Worm (Caenorhabditis elegans) whole organism, L4 larva: Measurements from ENCODE around the gene cdh-7.

ENCODE experiments used
- F44E2.7 ChIP-seq: fragments of 200-800 bp; sonication (Bioruptor generic); IDR thresholded peaks from 2 replicates; pipeline ENCODE4 v2.1.2; 2022; ENCODE audit warnings: missing genetic modification characterization, missing compliant biosample characterization
- egl-43 ChIP-seq: fragments of 200-800 bp; sonication (Bioruptor generic); IDR thresholded peaks from 2 replicates; pipeline ENCODE4 v1.3.6; 2022; ENCODE audit warnings: missing genetic modification reagents, missing genetic modification characterization, missing compliant biosample characterization
- lir-3 ChIP-seq: sonication (generic microtip); optimal IDR thresholded peaks from 2 replicates; lab custom pipeline; 2016; ENCODE audit warnings: mild to moderate bottlenecking, missing genetic modification characterization, missing compliant biosample characterization
- mes-2 ChIP-seq: sonication (generic microtip); optimal IDR thresholded peaks from 2 replicates; lab custom pipeline; 2016; ENCODE audit warnings: missing genotype, mild to moderate bottlenecking, missing genetic modification characterization, missing compliant biosample characterization; ENCODE audit not compliant: poor library complexity, severe bottlenecking
- nhr-102 ChIP-seq: sonication (generic microtip); optimal IDR thresholded peaks from 2 replicates; lab custom pipeline; 2016; ENCODE audit warnings: mild to moderate bottlenecking, missing genetic modification characterization, moderate library complexity, missing compliant biosample characterization
- nhr-25 ChIP-seq: sonication (generic microtip); optimal IDR thresholded peaks from 2 replicates; lab custom pipeline; 2017; ENCODE audit warnings: missing genetic modification characterization, mild to moderate bottlenecking, missing compliant biosample characterization, antibody characterized with exemption, moderate library complexity, borderline replicate concordance; ENCODE audit not compliant: insufficient read depth
- pha-4 ChIP-seq, 2 experiments: fragments of 150-350 bp in 1 of 2; fragments of 200-800 bp in 1 of 2; sonication (Bioruptor generic) in 1 of 2; IDR thresholded peaks in 1 of 2; optimal IDR thresholded peaks in 1 of 2; 2 replicates each; pipeline versions ENCODE4 v1.3.6 to Lab custom; 2014 to 2022; ENCODE audit warnings: missing genetic modification characterization in 2 of 2, missing genetic modification reagents in 2 of 2, missing biosample characterization in 1 of 2, missing compliant biosample characterization in 1 of 2
- pqm-1 ChIP-seq: sonication (generic microtip); optimal IDR thresholded peaks from 2 replicates; lab custom pipeline; 2017; ENCODE audit warnings: missing biosample characterization, missing genetic modification characterization
- snpc-1.2 ChIP-seq: fragments of 200-800 bp; sonication (Bioruptor generic); IDR thresholded peaks from 2 replicates; pipeline ENCODE4 v1.3.6; 2022; ENCODE audit warnings: missing genetic modification reagents, missing genetic modification characterization, missing compliant biosample characterization
- snpc-4 ChIP-seq: fragments of 150-350 bp; optimal IDR thresholded peaks from 2 replicates; lab custom pipeline; 2014; ENCODE audit warnings: missing biosample characterization, missing genetic modification characterization
- unc-62 ChIP-seq, 3 experiments: fragments of 150-350 bp in 1 of 3; sonication (generic microtip); optimal IDR thresholded peaks in 2 of 3; peaks in 1 of 3; 1 replicate in 1 of 3; 2 replicates in 2 of 3; lab custom pipeline; 2014 to 2017; ENCODE audit warnings: missing biosample characterization in 3 of 3, missing genetic modification characterization in 3 of 3, missing genetic modification reagents in 3 of 3, missing genotype in 1 of 3

DNA sequence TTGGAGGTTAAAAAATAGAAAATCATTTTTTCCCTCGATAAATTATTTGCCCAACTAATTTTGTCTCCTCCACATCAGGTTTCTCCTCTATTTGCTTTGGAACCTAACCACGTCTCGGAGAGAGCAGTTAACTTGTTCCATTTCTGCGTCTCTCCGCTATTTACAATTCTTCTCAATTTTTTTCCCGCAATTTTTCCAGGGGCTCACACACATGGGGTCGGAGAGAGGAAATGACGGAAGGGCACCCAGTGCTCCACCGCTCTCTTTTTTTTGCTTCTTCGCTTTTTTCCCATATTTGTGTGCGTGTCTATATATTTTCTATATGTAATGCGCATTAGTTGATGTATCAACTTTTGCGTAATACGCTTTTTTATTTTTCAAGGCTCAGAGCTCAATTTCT is 32.4 kb upstream of the cdh-7 start:
- no peak for TF ChIP-seq pha-4 (GFP tag; IDR thresholded peaks at IDR 0.05; lab: Robert Waterston, UW)
- TF ChIP-seq pha-4 (tag; optimal IDR thresholded peaks at IDR 0.05; lab: Kevin White, UChicago) = peak; percentile 52
- TF ChIP-seq snpc-1.2 = no peak
- TF ChIP-seq mes-2 (tag; lab: Kevin White, UChicago) = peak; percentile 13
- no peak for TF ChIP-seq egl-43 (GFP tag; lab: Robert Waterston, UW)
- no peak for TF ChIP-seq snpc-4 (tag; lab: Kevin White, UChicago)
- TF ChIP-seq F44E2.7 (GFP tag; lab: Robert Waterston, UW) = no peak
- TF ChIP-seq nhr-102 = no peak
- no peak for TF ChIP-seq unc-62 (GFP tag; optimal IDR thresholded peaks at IDR 0.05 in 1 of 2; lab: Kevin White, UChicago)
- TF ChIP-seq unc-62 (tag; optimal IDR thresholded peaks at IDR 0.05; lab: Kevin White, UChicago) = no peak
- no peak for TF ChIP-seq pqm-1
- no peak for TF ChIP-seq nhr-25 (tag; lab: Kevin White, UChicago)
- TF ChIP-seq lir-3 (tag; lab: Kevin White, UChicago) = no peak
